Worm (Caenorhabditis elegans) whole organism, late embryonic: ENCODE results near the gene F56D2.3.

Source experiments
- T23F11.4 ChIP-seq: fragments of 200-800 bp; sonication (Bioruptor generic); optimal IDR thresholded peaks from 2 replicates; lab custom pipeline; 2018; ENCODE audit warnings: mild to moderate bottlenecking, missing genetic modification characterization, missing compliant biosample characterization
- fkh-10 ChIP-seq: fragments of 150-350 bp; optimal IDR thresholded peaks from 2 replicates; lab custom pipeline; 2014; ENCODE audit warnings: missing biosample characterization, missing genetic modification reagents, missing genetic modification characterization
- hlh-6 ChIP-seq: sonication (generic microtip); optimal IDR thresholded peaks from 2 replicates; lab custom pipeline; 2016; ENCODE audit warnings: missing genotype, missing genetic modification characterization, missing compliant biosample characterization
- nhr-11 ChIP-seq: fragments of 150-350 bp; optimal IDR thresholded peaks from 2 replicates; lab custom pipeline; 2014; ENCODE audit warnings: missing biosample characterization, missing genetic modification characterization
- pax-1 ChIP-seq: fragments of 150-350 bp; optimal IDR thresholded peaks from 2 replicates; lab custom pipeline; 2014; ENCODE audit warnings: missing biosample characterization, missing genetic modification characterization
- pha-4 ChIP-seq: fragments of 150-350 bp; optimal IDR thresholded peaks from 2 replicates; lab custom pipeline; 2018; ENCODE audit warnings: missing biosample characterization, missing genetic modification reagents, missing genetic modification characterization
- unc-3 ChIP-seq, 2 experiments: fragments of 200-800 bp in 1 of 2; sonication (Bioruptor generic) in 1 of 2; sonication (generic microtip) in 1 of 2; conservative IDR thresholded peaks in 1 of 2; optimal IDR thresholded peaks in 1 of 2; 2 replicates each; pipeline versions ENCODE4 v1.3.6 to Lab custom; 2016 to 2022; ENCODE audit warnings: missing compliant biosample characterization in 2 of 2, missing genetic modification characterization in 2 of 2, missing genetic modification reagents in 1 of 2
- ztf-16 ChIP-seq: sonication (generic microtip); optimal IDR thresholded peaks from 2 replicates; lab custom pipeline; 2017; ENCODE audit warnings: missing genetic modification characterization, missing compliant biosample characterization

DNA sequence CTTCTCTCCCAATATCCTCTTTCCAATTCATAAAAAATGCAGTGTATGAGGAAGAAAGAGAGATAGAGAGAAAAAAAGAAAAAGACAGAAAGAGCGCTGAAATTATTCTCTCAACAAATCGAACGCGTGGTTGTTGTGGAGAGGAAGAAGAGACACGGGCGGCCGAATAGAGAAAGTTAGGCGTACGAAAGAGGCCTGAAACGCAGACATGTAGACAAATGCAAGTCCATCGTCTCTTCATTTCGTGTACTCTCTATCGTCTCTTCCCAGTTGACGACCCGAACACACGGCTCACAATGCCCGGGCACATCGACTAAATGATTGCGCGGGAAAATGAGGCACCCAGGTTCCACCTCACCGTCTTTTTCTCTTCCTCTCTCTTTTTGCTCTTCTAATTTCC lies 36.5 kb downstream of the F56D2.3 start:
- TF ChIP-seq unc-3 (GFP tag; conservative IDR thresholded peaks at IDR 0.05; lab: Robert Waterston, UW) (no peak), unc-3 (tag; optimal IDR thresholded peaks at IDR 0.05; lab: Kevin White, UChicago) (no peak), T23F11.4 (GFP tag; lab: Kevin White, UChicago) (no peak), hlh-6 (tag; lab: Kevin White, UChicago) (no peak), fkh-10 (no peak), nhr-11 (tag; lab: Kevin White, UChicago) (no peak), ztf-16 (no peak), pha-4 (no peak), pax-1 (no peak)
